Worm (Caenorhabditis elegans): ENCODE data around the gene lad-2.

ce11 chrIV:2978384-2978783, at the start of gene lad-2:
- TF ChIP-seq aly-1 (tag; optimal IDR thresholded peaks at IDR 0.05) (no peak), tbx-37 (GFP tag; conservative IDR thresholded peaks at IDR 0.05) (no peak), hmg-4 (GFP tag; optimal IDR thresholded peaks at IDR 0.05) (no peak), ama-1 (optimal IDR thresholded peaks at IDR 0.05) (no peak), scrt-1 (GFP tag; IDR thresholded peaks at IDR 0.05) (no peak)
